Fruit fly (Drosophila melanogaster) whole organism, embryonic: ENCODE results near the gene CG7101.
A peak's percentile ranks its signal among the peaks of the same experiment; 100 is the strongest.

Experiments used
- Aef1 ChIP-seq: fragments of 200-800 bp; sonication (Bioruptor generic); IDR thresholded peaks from 3 replicates; pipeline ENCODE4 v1.3.6; 2022; ENCODE audit warnings: missing biosample characterization, missing genetic modification characterization
- CG10267 ChIP-seq: fragments of 200-800 bp; sonication (Bioruptor generic); optimal IDR thresholded peaks from 2 replicates; lab custom pipeline; 2018; ENCODE audit warnings: missing biosample characterization, mild to moderate bottlenecking, missing genetic modification characterization, moderate library complexity
- CG10431 ChIP-seq: fragments of 200-800 bp; sonication (Bioruptor generic); optimal IDR thresholded peaks from 3 replicates; lab custom pipeline; 2018; ENCODE audit warnings: missing biosample characterization, mild to moderate bottlenecking, missing genetic modification characterization
- CG11456 ChIP-seq: fragments of 200-800 bp; sonication (Bioruptor generic); IDR thresholded peaks from 3 replicates; pipeline ENCODE4 v1.3.6; 2022; ENCODE audit warnings: missing biosample characterization, missing genetic modification characterization
- CG13287 ChIP-seq: fragments of 200-800 bp; sonication (Bioruptor generic); IDR thresholded peaks from 2 replicates; pipeline ENCODE4 v1.3.6; 2022; ENCODE audit warnings: missing biosample characterization, missing genetic modification characterization; ENCODE audit not compliant: partially characterized antibody
- CG14860 ChIP-seq: fragments of 200-800 bp; sonication (Bioruptor generic); IDR thresholded peaks from 3 replicates; pipeline ENCODE4 v1.3.6; 2022; ENCODE audit warnings: missing biosample characterization, missing genetic modification characterization; ENCODE audit not compliant: partially characterized antibody
- CG16815 ChIP-seq: fragments of 200-800 bp; sonication (Bioruptor generic); optimal IDR thresholded peaks from 3 replicates; lab custom pipeline; 2017; ENCODE audit warnings: missing biosample characterization, mild to moderate bottlenecking, missing genetic modification characterization
- CG17802 ChIP-seq: fragments of 200-800 bp; sonication (Bioruptor generic); optimal IDR thresholded peaks from 2 replicates; lab custom pipeline; 2018; ENCODE audit warnings: missing biosample characterization, mild to moderate bottlenecking, missing genetic modification characterization, moderate library complexity
- CG18619 ChIP-seq: fragments of 200-800 bp; sonication (Bioruptor generic); optimal IDR thresholded peaks from 3 replicates; lab custom pipeline; 2017; ENCODE audit warnings: missing biosample characterization, mild to moderate bottlenecking, missing genetic modification characterization
- CG2116 ChIP-seq: fragments of 200-800 bp; sonication (Bioruptor generic); optimal IDR thresholded peaks from 3 replicates; lab custom pipeline; 2018; ENCODE audit warnings: missing biosample characterization, mild to moderate bottlenecking, missing genetic modification characterization
- CG2120 ChIP-seq: fragments of 200-800 bp; sonication (Bioruptor generic); optimal IDR thresholded peaks from 3 replicates; lab custom pipeline; 2016; ENCODE audit warnings: missing biosample characterization, missing genetic modification characterization
- CG2199 ChIP-seq: fragments of 200-800 bp; sonication (Bioruptor generic); IDR thresholded peaks from 3 replicates; pipeline ENCODE4 v1.3.6; 2022; ENCODE audit warnings: missing biosample characterization, missing genetic modification characterization
- CG30403 ChIP-seq: fragments of 200-800 bp; sonication (Bioruptor generic); optimal IDR thresholded peaks from 3 replicates; lab custom pipeline; 2016; ENCODE audit warnings: missing biosample characterization, missing genetic modification characterization
- CG3407 ChIP-seq: fragments of 200-800 bp; sonication (Bioruptor generic); optimal IDR thresholded peaks from 2 replicates; lab custom pipeline; 2018; ENCODE audit warnings: missing biosample characterization, mild to moderate bottlenecking, missing genetic modification characterization
- CG34224 ChIP-seq: fragments of 200-800 bp; sonication (Bioruptor generic); IDR thresholded peaks from 3 replicates; pipeline ENCODE4 v1.3.6; 2022; ENCODE audit warnings: missing biosample characterization, missing genetic modification characterization; ENCODE audit not compliant: partially characterized antibody
- CG4404 ChIP-seq: fragments of 200-800 bp; sonication (Bioruptor generic); IDR thresholded peaks from 2 replicates; pipeline ENCODE4 v1.3.6; 2022; ENCODE audit warnings: missing biosample characterization, missing genetic modification characterization
- CG4617 ChIP-seq: fragments of 200-800 bp; sonication (Bioruptor generic); optimal IDR thresholded peaks from 3 replicates; lab custom pipeline; 2016; ENCODE audit warnings: missing biosample characterization, missing genetic modification characterization, borderline replicate concordance
- CG4707 ChIP-seq: fragments of 200-800 bp; sonication (Bioruptor generic); optimal IDR thresholded peaks from 2 replicates; lab custom pipeline; 2018; ENCODE audit warnings: missing biosample characterization, mild to moderate bottlenecking, missing genetic modification characterization, moderate library complexity
- CG7357 ChIP-seq: fragments of 200-800 bp; sonication (Bioruptor generic); IDR thresholded peaks from 3 replicates; pipeline ENCODE4 v1.3.6; 2022; ENCODE audit warnings: missing biosample characterization, missing genetic modification characterization
- CG9727 ChIP-seq: fragments of 200-800 bp; sonication (Bioruptor generic); optimal IDR thresholded peaks from 3 replicates; lab custom pipeline; 2017; ENCODE audit warnings: missing biosample characterization, mild to moderate bottlenecking, missing genetic modification characterization
- CG9817 ChIP-seq: fragments of 200-800 bp; sonication (Bioruptor generic); optimal IDR thresholded peaks from 2 replicates; lab custom pipeline; 2018; ENCODE audit warnings: missing biosample characterization, mild to moderate bottlenecking, missing genetic modification characterization, moderate library complexity
- CoRest ChIP-seq: fragments of 200-800 bp; sonication (Bioruptor generic); optimal IDR thresholded peaks from 3 replicates; lab custom pipeline; 2018; ENCODE audit warnings: missing biosample characterization, mild to moderate bottlenecking, missing genetic modification characterization, moderate library complexity
- Deaf1 ChIP-seq: fragments of 200-800 bp; optimal IDR thresholded peaks from 3 replicates; lab custom pipeline; 2019; ENCODE audit warnings: missing biosample characterization, mild to moderate bottlenecking, missing genetic modification characterization, moderate library complexity
- E2f1 ChIP-seq: fragments of 200-800 bp; sonication (Bioruptor generic); IDR thresholded peaks from 2 replicates; pipeline ENCODE4 v1.3.6; 2022; ENCODE audit warnings: missing biosample characterization, missing genetic modification characterization
- Ets97D ChIP-seq: fragments of 200-800 bp; sonication (Bioruptor generic); optimal IDR thresholded peaks from 3 replicates; lab custom pipeline; 2016; ENCODE audit warnings: missing biosample characterization, missing genetic modification characterization
- HmgZ ChIP-seq: fragments of 200-800 bp; sonication (Bioruptor generic); optimal IDR thresholded peaks from 2 replicates; lab custom pipeline; 2018; ENCODE audit warnings: missing biosample characterization, mild to moderate bottlenecking, missing genetic modification characterization
- Hr39 ChIP-seq: fragments of >200 bp; optimal IDR thresholded peaks from 2 replicates; lab custom pipeline; 2017
- Lhr ChIP-seq: fragments of 200-800 bp; sonication (Bioruptor generic); optimal IDR thresholded peaks from 3 replicates; lab custom pipeline; 2017; ENCODE audit warnings: mild to moderate bottlenecking, missing biosample characterization, missing genetic modification reagents, missing genetic modification characterization
- Poxn ChIP-seq: fragments of 200-800 bp; sonication (Bioruptor generic); IDR thresholded peaks from 2 replicates; pipeline ENCODE4 v1.3.6; 2022; ENCODE audit warnings: missing biosample characterization, missing genetic modification characterization
- Ptx1 ChIP-seq: fragments of 200-800 bp; sonication (Bioruptor generic); IDR thresholded peaks from 2 replicates; pipeline ENCODE4 v1.3.6; 2022; ENCODE audit warnings: missing biosample characterization, missing genetic modification characterization
- Scr ChIP-seq: fragments of 200-800 bp; sonication (Bioruptor generic); IDR thresholded peaks from 2 replicates; pipeline ENCODE4 v1.3.6; 2022; ENCODE audit warnings: missing biosample characterization, missing genetic modification characterization; ENCODE audit not compliant: partially characterized antibody
- Sin3A ChIP-seq: fragments of >200 bp; optimal IDR thresholded peaks from 2 replicates; lab custom pipeline; 2018
- ara ChIP-seq: fragments of 200-800 bp; sonication (Bioruptor generic); IDR thresholded peaks from 2 replicates; pipeline ENCODE4 v1.3.6; 2022; ENCODE audit warnings: missing biosample characterization, missing genetic modification characterization
- ash1 ChIP-seq: fragments of 200-800 bp; sonication (Bioruptor generic); optimal IDR thresholded peaks from 2 replicates; lab custom pipeline; 2018; ENCODE audit warnings: missing biosample characterization, mild to moderate bottlenecking, missing genetic modification characterization
- ato ChIP-seq: fragments of 200-800 bp; sonication (Bioruptor generic); IDR thresholded peaks from 2 replicates; pipeline ENCODE4 v1.3.6; 2022; ENCODE audit warnings: missing biosample characterization, missing genetic modification characterization; ENCODE audit not compliant: partially characterized antibody
- bbx ChIP-seq: fragments of 200-800 bp; sonication (Bioruptor generic); IDR thresholded peaks from 2 replicates; pipeline ENCODE4 v1.3.6; 2022; ENCODE audit warnings: missing biosample characterization, missing genetic modification characterization; ENCODE audit not compliant: partially characterized antibody
- ci ChIP-seq: fragments of 200-800 bp; sonication (Bioruptor generic); IDR thresholded peaks from 3 replicates; pipeline ENCODE4 v1.3.6; 2022; ENCODE audit warnings: missing biosample characterization, missing genetic modification characterization
- crol ChIP-seq: fragments of 200-800 bp; sonication (Bioruptor generic); IDR thresholded peaks from 2 replicates; pipeline ENCODE4 v1.3.6; 2022; ENCODE audit warnings: missing biosample characterization, missing genetic modification characterization
- ftz-f1 ChIP-seq: fragments of 200-800 bp; sonication (Bioruptor generic); optimal IDR thresholded peaks from 2 replicates; lab custom pipeline; 2016; ENCODE audit warnings: missing biosample characterization, missing genetic modification characterization
- gsb-n ChIP-seq: fragments of 200-800 bp; sonication (Bioruptor generic); optimal IDR thresholded peaks from 3 replicates; lab custom pipeline; 2018; ENCODE audit warnings: missing biosample characterization, mild to moderate bottlenecking, missing genetic modification characterization
- hkb ChIP-seq, 2 experiments: fragments of 200-800 bp in 1 of 2; fragments of >200 bp in 1 of 2; sonication (Bioruptor generic) in 1 of 2; IDR thresholded peaks in 1 of 2; optimal IDR thresholded peaks in 1 of 2; 2 replicates each; pipeline versions ENCODE4 v1.3.6 to Lab custom; 2017 to 2022; ENCODE audit warnings: missing biosample characterization in 1 of 2, missing genetic modification characterization in 1 of 2
- jigr1 ChIP-seq: fragments of 200-800 bp; sonication (Bioruptor generic); IDR thresholded peaks from 3 replicates; pipeline ENCODE4 v1.3.6; 2022; ENCODE audit warnings: missing biosample characterization, missing genetic modification characterization
- jing ChIP-seq: fragments of 200-800 bp; sonication (Bioruptor generic); optimal IDR thresholded peaks from 2 replicates; lab custom pipeline; 2018; ENCODE audit warnings: missing biosample characterization, mild to moderate bottlenecking, missing genetic modification characterization
- knrl ChIP-seq: fragments of 200-800 bp; sonication (Bioruptor generic); IDR thresholded peaks from 3 replicates; pipeline ENCODE4 v1.3.6; 2022; ENCODE audit warnings: missing biosample characterization, missing genetic modification characterization; ENCODE audit not compliant: partially characterized antibody
- slou ChIP-seq: fragments of 200-800 bp; sonication (Bioruptor generic); optimal IDR thresholded peaks from 3 replicates; lab custom pipeline; 2016; ENCODE audit warnings: missing biosample characterization, missing genetic modification characterization
- sna ChIP-seq: fragments of 200-800 bp; sonication (Bioruptor generic); IDR thresholded peaks from 2 replicates; pipeline ENCODE4 v1.3.6; 2022; ENCODE audit warnings: missing biosample characterization, missing genetic modification characterization; ENCODE audit not compliant: partially characterized antibody
- trem ChIP-seq: fragments of 200-800 bp; optimal IDR thresholded peaks from 3 replicates; lab custom pipeline; 2019; ENCODE audit warnings: missing biosample characterization, mild to moderate bottlenecking, missing genetic modification characterization, moderate library complexity
- trh ChIP-seq: fragments of 200-800 bp; sonication (Bioruptor generic); optimal IDR thresholded peaks from 2 replicates; lab custom pipeline; 2016; ENCODE audit warnings: missing biosample characterization, missing genetic modification characterization
- vfl ChIP-seq: fragments of 200-800 bp; sonication (Bioruptor generic); optimal IDR thresholded peaks from 2 replicates; lab custom pipeline; 2016; ENCODE audit warnings: missing biosample characterization, missing genetic modification characterization

Gene CG7101

dm6 chrX:18788143-18788745 is 42.1 kb upstream of the CG7101 start, which contains the start of the genes CG6961 and S6KL (continued):
- TF ChIP-seq Lhr, result peak; percentile 76
- TF ChIP-seq jing, result no peak
- TF ChIP-seq jigr1 (GFP tag; lab: Robert Waterston, UW), result no peak
- TF ChIP-seq Deaf1 (tag; lab: Kevin White, UChicago), result peak; percentile 21
- TF ChIP-seq CG4404, result no peak
- no peak for TF ChIP-seq ash1
- no peak for TF ChIP-seq ara (GFP tag; lab: Robert Waterston, UW)
- peak; percentile 50 for TF ChIP-seq CG2116 (GFP tag; lab: Kevin White, UChicago)
- TF ChIP-seq ci (GFP tag; lab: Robert Waterston, UW), result no peak
- no peak for TF ChIP-seq CG3407 (GFP tag; lab: Kevin White, UChicago)
- peak; percentile 67 for TF ChIP-seq CG17802 (tag; lab: Kevin White, UChicago)
- TF ChIP-seq vfl (GFP tag; lab: Kevin White, UChicago), result no peak
- TF ChIP-seq CG34224 (GFP tag; lab: Robert Waterston, UW), result peak; percentile 61; the same call in 2 of the 3 replicates
- no peak for TF ChIP-seq CG10431 (GFP tag; lab: Kevin White, UChicago)
- TF ChIP-seq CG4617, result peak; percentile 29
- no peak for TF ChIP-seq E2f1 (GFP tag; lab: Robert Waterston, UW)
- peak; percentile 56 for TF ChIP-seq trem
- peak; percentile 57 for TF ChIP-seq hkb (optimal IDR thresholded peaks at IDR 0.05; lab: Kevin White, UChicago)
- TF ChIP-seq hkb (GFP tag; IDR thresholded peaks at IDR 0.05; lab: Robert Waterston, UW), result no peak
- peak; percentile 67 for TF ChIP-seq CG14860 (GFP tag; lab: Robert Waterston, UW)
- TF ChIP-seq CG4707 (GFP tag; lab: Kevin White, UChicago), result no peak
- no peak for TF ChIP-seq CG2199 (GFP tag; lab: Robert Waterston, UW)
- TF ChIP-seq CG2120 (GFP tag; lab: Kevin White, UChicago), result peak; percentile 13
- TF ChIP-seq Sin3A, result peak; percentile 91
- no peak for TF ChIP-seq Ptx1 (GFP tag; lab: Robert Waterston, UW)
- TF ChIP-seq Hr39 (lab: Kevin White, UChicago), result no peak
- TF ChIP-seq ftz-f1 (GFP tag; lab: Kevin White, UChicago), result no peak
- TF ChIP-seq Poxn (GFP tag; lab: Robert Waterston, UW), result no peak
- no peak for TF ChIP-seq slou
- TF ChIP-seq CG13287 (GFP tag; lab: Robert Waterston, UW), result peak; percentile 79
- no peak for TF ChIP-seq trh (GFP tag; lab: Kevin White, UChicago)
- peak; percentile 55; the same call in 1 of the 2 replicates for TF ChIP-seq bbx (GFP tag; lab: Robert Waterston, UW)
- no peak; the same call in 1 of the 2 replicates for TF ChIP-seq ato (GFP tag; lab: Robert Waterston, UW)
- TF ChIP-seq knrl (GFP tag; lab: Robert Waterston, UW), result peak; percentile 90
- TF ChIP-seq Ets97D (GFP tag; lab: Kevin White, UChicago), result peak; percentile 38
- TF ChIP-seq Aef1, result peak; percentile 40; the same call in 2 of the 3 replicates
- peak; percentile 31 for TF ChIP-seq CG10267 (tag; lab: Kevin White, UChicago)
- TF ChIP-seq CG30403 (GFP tag; lab: Kevin White, UChicago), result no peak
- no peak for TF ChIP-seq gsb-n
- peak; percentile 11 for TF ChIP-seq CG9727 (GFP tag; lab: Kevin White, UChicago)
- no peak for TF ChIP-seq CG18619 (GFP tag; lab: Kevin White, UChicago)
- peak; percentile 30 for TF ChIP-seq CG9817
- peak; percentile 96 for TF ChIP-seq CG7357 (GFP tag; lab: Robert Waterston, UW)
- TF ChIP-seq Scr (GFP tag; lab: Robert Waterston, UW), result peak; percentile 87
- peak; percentile 10 for TF ChIP-seq HmgZ (tag; lab: Kevin White, UChicago)
- TF ChIP-seq CG11456, result no peak
- 0 out of 2 replicates have a peak, but pooled peaks have one; percentile 59 for TF ChIP-seq sna (GFP tag; lab: Robert Waterston, UW)
- 0 out of 2 replicates have a peak, but pooled peaks have one; percentile 8 for TF ChIP-seq crol (GFP tag; lab: Robert Waterston, UW)
- TF ChIP-seq CoRest (tag; lab: Kevin White, UChicago), result peak; percentile 44
- TF ChIP-seq CG16815, result no peak
